Fruit fly (Drosophila melanogaster) whole organism, embryonic: ENCODE data around the gene CG32079.

Experiments used
- Atf6 ChIP-seq: fragments of 200-800 bp; sonication (Bioruptor generic); IDR thresholded peaks from 2 replicates; pipeline ENCODE4 v1.3.6; 2022; ENCODE audit warnings: missing biosample characterization, missing genetic modification characterization
- CG10147 ChIP-seq: fragments of 200-800 bp; sonication (Bioruptor generic); optimal IDR thresholded peaks from 2 replicates; lab custom pipeline; 2019; ENCODE audit warnings: missing biosample characterization, mild to moderate bottlenecking, missing genetic modification characterization, moderate library complexity
- CG10267 ChIP-seq: fragments of 200-800 bp; sonication (Bioruptor generic); optimal IDR thresholded peaks from 2 replicates; lab custom pipeline; 2018; ENCODE audit warnings: missing biosample characterization, mild to moderate bottlenecking, missing genetic modification characterization, moderate library complexity
- CG12071 ChIP-seq: fragments of 200-800 bp; sonication (Bioruptor generic); optimal IDR thresholded peaks from 3 replicates; lab custom pipeline; 2018; ENCODE audit warnings: missing biosample characterization, mild to moderate bottlenecking, missing genetic modification characterization
- CG12659 ChIP-seq: fragments of 200-800 bp; sonication (Bioruptor generic); optimal IDR thresholded peaks from 3 replicates; lab custom pipeline; 2017; ENCODE audit warnings: mild to moderate bottlenecking, missing biosample characterization, missing genetic modification reagents, missing genetic modification characterization
- CG12942 ChIP-seq: fragments of 200-800 bp; sonication (Bioruptor generic); optimal IDR thresholded peaks from 3 replicates; lab custom pipeline; 2016; ENCODE audit warnings: missing biosample characterization, missing genetic modification characterization
- CG13296 ChIP-seq: fragments of 200-800 bp; sonication (Bioruptor generic); optimal IDR thresholded peaks from 3 replicates; lab custom pipeline; 2018; ENCODE audit warnings: missing biosample characterization, mild to moderate bottlenecking, missing genetic modification characterization
- CG30431 ChIP-seq: fragments of 200-800 bp; sonication (Bioruptor generic); optimal IDR thresholded peaks from 2 replicates; lab custom pipeline; 2017; ENCODE audit warnings: missing biosample characterization, missing genetic modification characterization
- CG3163 ChIP-seq: fragments of 200-800 bp; sonication (Bioruptor generic); optimal IDR thresholded peaks from 3 replicates; lab custom pipeline; 2016; ENCODE audit warnings: missing biosample characterization, missing genetic modification characterization
- CG3847 ChIP-seq: fragments of 200-800 bp; sonication (Bioruptor generic); IDR thresholded peaks from 2 replicates; pipeline ENCODE4 v1.3.6; 2022; ENCODE audit warnings: missing biosample characterization, missing genetic modification characterization
- CG4707 ChIP-seq: fragments of 200-800 bp; sonication (Bioruptor generic); optimal IDR thresholded peaks from 2 replicates; lab custom pipeline; 2018; ENCODE audit warnings: missing biosample characterization, mild to moderate bottlenecking, missing genetic modification characterization, moderate library complexity
- CG6175 ChIP-seq: fragments of 200-800 bp; sonication (Bioruptor generic); IDR thresholded peaks from 3 replicates; pipeline ENCODE4 v1.3.6; 2022; ENCODE audit warnings: missing biosample characterization, missing genetic modification characterization
- CG6272 ChIP-seq: fragments of 200-800 bp; sonication (Bioruptor generic); IDR thresholded peaks from 2 replicates; pipeline ENCODE4 v1.3.6; 2022; ENCODE audit warnings: missing biosample characterization, missing genetic modification characterization
- CG6654 ChIP-seq: fragments of 200-800 bp; sonication (Bioruptor generic); optimal IDR thresholded peaks from 2 replicates; lab custom pipeline; 2017; ENCODE audit warnings: missing biosample characterization, mild to moderate bottlenecking, missing genetic modification characterization
- CG6683 ChIP-seq: fragments of 200-800 bp; sonication (Bioruptor generic); optimal IDR thresholded peaks from 2 replicates; lab custom pipeline; 2017; ENCODE audit warnings: missing biosample characterization, mild to moderate bottlenecking, missing genetic modification characterization, missing genetic modification reagents
- CG7556 ChIP-seq: fragments of 200-800 bp; sonication (Bioruptor generic); optimal IDR thresholded peaks from 2 replicates; lab custom pipeline; 2017; ENCODE audit warnings: missing biosample characterization, mild to moderate bottlenecking, missing genetic modification characterization
- CG8290 ChIP-seq, 3 experiments: fragments of 200-800 bp; sonication (Bioruptor generic); optimal IDR thresholded peaks; 2 replicates each; lab custom pipeline; 2016 to 2019; ENCODE audit warnings: missing biosample characterization in 3 of 3, missing genetic modification characterization in 3 of 3, mild to moderate bottlenecking in 2 of 3, moderate library complexity in 1 of 3
- CG8765 ChIP-seq: fragments of 200-800 bp; sonication (Bioruptor generic); IDR thresholded peaks from 2 replicates; pipeline ENCODE4 v1.3.6; 2022; ENCODE audit warnings: missing biosample characterization, missing genetic modification characterization
- CG9727 ChIP-seq: fragments of 200-800 bp; sonication (Bioruptor generic); optimal IDR thresholded peaks from 3 replicates; lab custom pipeline; 2017; ENCODE audit warnings: missing biosample characterization, mild to moderate bottlenecking, missing genetic modification characterization
- CG9932 ChIP-seq: fragments of 200-800 bp; sonication (Bioruptor generic); IDR thresholded peaks from 2 replicates; pipeline ENCODE4 v1.3.6; 2022; ENCODE audit warnings: missing biosample characterization, missing genetic modification characterization
- CHES-1-like ChIP-seq: fragments of 200-800 bp; sonication (Bioruptor generic); optimal IDR thresholded peaks from 2 replicates; lab custom pipeline; 2016; ENCODE audit warnings: missing biosample characterization, missing genetic modification characterization
- Dbx ChIP-seq: fragments of 200-800 bp; sonication (Bioruptor generic); IDR thresholded peaks from 3 replicates; pipeline ENCODE4 v1.3.6; 2022; ENCODE audit warnings: missing biosample characterization, missing genetic modification characterization
- Dip3 ChIP-seq: fragments of 200-800 bp; sonication (Bioruptor generic); optimal IDR thresholded peaks from 3 replicates; lab custom pipeline; 2016; ENCODE audit warnings: missing biosample characterization, missing genetic modification characterization
- Drgx ChIP-seq: fragments of 200-800 bp; sonication (Bioruptor generic); IDR thresholded peaks from 2 replicates; pipeline ENCODE4 v1.3.6; 2022; ENCODE audit warnings: missing biosample characterization, missing genetic modification characterization
- Fer2 ChIP-seq: fragments of 200-800 bp; sonication (Bioruptor generic); optimal IDR thresholded peaks from 2 replicates; lab custom pipeline; 2018; ENCODE audit warnings: missing biosample characterization, mild to moderate bottlenecking, missing genetic modification characterization, moderate library complexity
- Gug ChIP-seq: fragments of 200-800 bp; sonication (Bioruptor generic); IDR thresholded peaks from 4 replicates; pipeline ENCODE4 v1.3.6; 2022; ENCODE audit warnings: missing biosample characterization, missing genetic modification characterization
- HmgZ ChIP-seq: fragments of 200-800 bp; sonication (Bioruptor generic); optimal IDR thresholded peaks from 2 replicates; lab custom pipeline; 2018; ENCODE audit warnings: missing biosample characterization, mild to moderate bottlenecking, missing genetic modification characterization
- Lhr ChIP-seq: fragments of 200-800 bp; sonication (Bioruptor generic); optimal IDR thresholded peaks from 3 replicates; lab custom pipeline; 2017; ENCODE audit warnings: mild to moderate bottlenecking, missing biosample characterization, missing genetic modification reagents, missing genetic modification characterization
- Med ChIP-seq: fragments of 200-800 bp; sonication (Bioruptor generic); peaks from one replicate; lab custom pipeline; 2016; ENCODE audit warnings: missing biosample characterization, missing genetic modification characterization, mild to moderate bottlenecking, inconsistent platforms, moderate library complexity
- Mrtf ChIP-seq: fragments of 200-800 bp; sonication (Bioruptor generic); IDR thresholded peaks from 3 replicates; pipeline ENCODE4 v1.3.6; 2022; ENCODE audit warnings: missing biosample characterization, missing genetic modification characterization
- NFAT ChIP-seq: fragments of 200-800 bp; sonication (Bioruptor generic); IDR thresholded peaks from 2 replicates; pipeline ENCODE4 v1.3.6; 2022; ENCODE audit warnings: missing biosample characterization, missing genetic modification characterization
- PHDP ChIP-seq: fragments of 200-800 bp; sonication (Bioruptor generic); optimal IDR thresholded peaks from 3 replicates; lab custom pipeline; 2018; ENCODE audit warnings: missing biosample characterization, mild to moderate bottlenecking, missing genetic modification characterization, moderate library complexity
- Pdp1 ChIP-seq, 2 experiments: fragments of 200-800 bp; sonication (Bioruptor generic); optimal IDR thresholded peaks; 3 replicates each; lab custom pipeline; 2016; ENCODE audit warnings: missing biosample characterization in 2 of 2, missing genetic modification characterization in 2 of 2, mild to moderate bottlenecking in 1 of 2, moderate library complexity in 1 of 2
- Tbp ChIP-seq: fragments of >200 bp; optimal IDR thresholded peaks from 2 replicates; lab custom pipeline; 2018; ENCODE audit warnings: missing biosample characterization, missing genetic modification characterization
- Trl ChIP-seq, 3 experiments: fragments of >200 bp in 2 of 3; fragments of 200-800 bp in 1 of 3; sonication (Bioruptor generic) in 1 of 3; optimal IDR thresholded peaks; 2 replicates in 1 of 3; 3 replicates in 2 of 3; lab custom pipeline; 2016 to 2017; ENCODE audit warnings: missing biosample characterization in 1 of 3, missing genetic modification characterization in 1 of 3
- ato ChIP-seq: fragments of 200-800 bp; sonication (Bioruptor generic); IDR thresholded peaks from 2 replicates; pipeline ENCODE4 v1.3.6; 2022; ENCODE audit warnings: missing biosample characterization, missing genetic modification characterization; ENCODE audit not compliant: partially characterized antibody
- crp ChIP-seq, 2 experiments: fragments of 200-800 bp; sonication (Bioruptor generic); optimal IDR thresholded peaks; 2 replicates in 1 of 2; 3 replicates in 1 of 2; lab custom pipeline; 2017; ENCODE audit warnings: missing biosample characterization in 2 of 2, missing genetic modification characterization in 2 of 2, mild to moderate bottlenecking in 1 of 2, moderate library complexity in 1 of 2
- cwo ChIP-seq: fragments of 200-800 bp; sonication (Bioruptor generic); optimal IDR thresholded peaks from 3 replicates; lab custom pipeline; 2017; ENCODE audit warnings: missing biosample characterization, missing genetic modification characterization, mild to moderate bottlenecking, moderate library complexity, missing genetic modification reagents
- dmrt11E ChIP-seq: fragments of 200-800 bp; sonication (Bioruptor generic); optimal IDR thresholded peaks from 3 replicates; lab custom pipeline; 2018; ENCODE audit warnings: missing biosample characterization, mild to moderate bottlenecking, missing genetic modification characterization, moderate library complexity
- dysf ChIP-seq: fragments of 200-800 bp; sonication (Bioruptor generic); IDR thresholded peaks from 3 replicates; pipeline ENCODE4 v1.3.6; 2022; ENCODE audit warnings: missing biosample characterization, missing genetic modification characterization
- ftz-f1 ChIP-seq: fragments of 200-800 bp; sonication (Bioruptor generic); optimal IDR thresholded peaks from 2 replicates; lab custom pipeline; 2016; ENCODE audit warnings: missing biosample characterization, missing genetic modification characterization
- hbn ChIP-seq: fragments of 200-800 bp; sonication (Bioruptor generic); IDR thresholded peaks from 2 replicates; pipeline ENCODE4 v1.3.6; 2022; ENCODE audit warnings: missing biosample characterization, missing genetic modification characterization; ENCODE audit not compliant: partially characterized antibody
- lab ChIP-seq: fragments of 200-800 bp; sonication (Bioruptor generic); optimal IDR thresholded peaks from 3 replicates; lab custom pipeline; 2017; ENCODE audit warnings: missing biosample characterization, missing genetic modification characterization, mild to moderate bottlenecking, moderate library complexity, missing genetic modification reagents
- luna ChIP-seq: fragments of 200-800 bp; sonication (Bioruptor generic); optimal IDR thresholded peaks from 2 replicates; lab custom pipeline; 2016; ENCODE audit warnings: missing biosample characterization, missing genetic modification characterization
- onecut ChIP-seq: fragments of 200-800 bp; sonication (Bioruptor generic); IDR thresholded peaks from 2 replicates; pipeline ENCODE4 v1.3.6; 2022; ENCODE audit warnings: missing biosample characterization, missing genetic modification characterization
- toy ChIP-seq: fragments of 200-800 bp; sonication (Bioruptor generic); IDR thresholded peaks from 2 replicates; pipeline ENCODE4 v1.3.6; 2022; ENCODE audit warnings: missing biosample characterization, missing genetic modification characterization
- vvl ChIP-seq: fragments of 200-800 bp; sonication (Bioruptor generic); IDR thresholded peaks from 2 replicates; pipeline ENCODE4 v1.3.6; 2022; ENCODE audit warnings: missing biosample characterization, missing genetic modification characterization
- wor ChIP-seq: fragments of 200-800 bp; sonication (Bioruptor generic); IDR thresholded peaks from 2 replicates; pipeline ENCODE4 v1.3.6; 2022; ENCODE audit warnings: missing biosample characterization, missing genetic modification characterization
- zen2 ChIP-seq: fragments of 200-800 bp; sonication (Bioruptor generic); IDR thresholded peaks from 3 replicates; pipeline ENCODE4 v1.3.6; 2022; ENCODE audit warnings: missing biosample characterization, missing genetic modification characterization; ENCODE audit not compliant: partially characterized antibody

CG32079 gene

DNA sequence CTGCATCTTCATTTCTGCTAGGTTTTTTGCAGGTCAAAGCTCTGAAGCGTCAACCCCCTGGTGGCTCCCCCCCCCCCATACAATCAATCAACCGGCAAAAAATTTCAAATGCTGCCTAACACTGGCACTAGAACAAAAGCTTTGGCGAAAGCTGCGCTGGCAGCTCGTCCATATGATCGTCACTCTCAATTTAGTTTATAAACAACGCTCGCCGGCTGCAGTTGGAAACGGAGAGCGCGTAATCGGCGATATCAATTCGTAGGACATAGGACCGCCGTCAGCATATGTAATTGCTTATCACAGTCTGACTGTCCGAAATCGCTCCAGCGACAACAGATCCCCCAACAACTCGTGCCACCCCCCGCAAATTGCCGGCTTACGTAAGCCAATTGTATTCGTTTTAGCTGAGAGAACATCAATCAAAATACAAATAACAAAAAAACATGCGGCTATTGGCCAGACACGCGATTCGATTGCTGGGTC, 45.1 kb downstream of the CG32079 start, which contains the start of gene Mocs1 (continued):
- TF ChIP-seq CG4707 (GFP tag; lab: Kevin White, UChicago) (no peak), Drgx (GFP tag; lab: Robert Waterston, UW) (peak; percentile 53), onecut (GFP tag; lab: Robert Waterston, UW) (no peak), PHDP (peak; percentile 2), CG9727 (GFP tag; lab: Kevin White, UChicago) (no peak), CG6683 (GFP tag; lab: Kevin White, UChicago) (peak; percentile 2), CG3847 (GFP tag; lab: Robert Waterston, UW) (peak; percentile 25; the same call in 1 of the 2 replicates), toy (GFP tag; lab: Robert Waterston, UW) (no peak), vvl (GFP tag; lab: Robert Waterston, UW) (0 out of 2 replicates have a peak, but pooled peaks have one; percentile 8), CG12942 (GFP tag; lab: Kevin White, UChicago) (no peak), CG6272 (GFP tag; lab: Robert Waterston, UW) (no peak), CG13296 (GFP tag; lab: Kevin White, UChicago) (peak; percentile 5), lab (peak; percentile 68), CG7556 (no peak), dmrt11E (tag; lab: Kevin White, UChicago) (no peak), Atf6 (GFP tag; lab: Robert Waterston, UW) (0 out of 2 replicates have a peak, but pooled peaks have one; percentile 43), ftz-f1 (peak; percentile 40), dysf (no peak; the same call in 2 of the 3 replicates), CG10267 (peak; percentile 24), zen2 (GFP tag; lab: Robert Waterston, UW) (no peak), wor (no peak), CG3163 (GFP tag; lab: Kevin White, UChicago) (no peak), hbn (0 out of 2 replicates have a peak, but pooled peaks have one; percentile 34), Med (GFP tag; lab: Kevin White, UChicago) (peak; percentile 75), Pdp1 (GFP tag; optimal IDR thresholded peaks at IDR 0.05; lab: Kevin White, UChicago) (peak in 1 of 2 experiments; percentile 96), CG6654 (no peak), Trl (optimal IDR thresholded peaks at IDR 0.05; lab: Kevin White, UChicago) (peak in 1 of 2 experiments; percentile 6), Trl (GFP tag; optimal IDR thresholded peaks at IDR 0.05; lab: Kevin White, UChicago) (no peak), Lhr (GFP tag; lab: Kevin White, UChicago) (no peak), CG30431 (GFP tag; lab: Kevin White, UChicago) (no peak), CHES-1-like (GFP tag; lab: Kevin White, UChicago) (peak; percentile 15), CG6175 (0 out of 3 replicates have a peak, but pooled peaks have one; percentile 39), Fer2 (tag; lab: Kevin White, UChicago) (no peak), ato (GFP tag; lab: Robert Waterston, UW) (no peak), CG8765 (GFP tag; lab: Robert Waterston, UW) (no peak), CG9932 (GFP tag; lab: Robert Waterston, UW) (peak; percentile 52), Dip3 (GFP tag; lab: Kevin White, UChicago) (no peak), cwo (peak; percentile 40), CG12659 (GFP tag; lab: Kevin White, UChicago) (no peak), CG8290 (GFP tag; optimal IDR thresholded peaks at IDR 0.05; lab: Kevin White, UChicago) (no peak), CG8290 (tag; optimal IDR thresholded peaks at IDR 0.05; lab: Kevin White, UChicago) (peak in 1 of 2 experiments; percentile 45), Gug (GFP tag; lab: Robert Waterston, UW) (no peak), CG12071 (no peak), crp (GFP tag; optimal IDR thresholded peaks at IDR 0.05; lab: Kevin White, UChicago) (peak in 1 of 2 experiments; percentile 77), NFAT (GFP tag; lab: Robert Waterston, UW) (peak; percentile 23; the same call in 1 of the 2 replicates), Tbp (GFP tag; lab: Kevin White, UChicago) (no peak), Mrtf (GFP tag; lab: Robert Waterston, UW) (peak; percentile 13; the same call in 1 of the 3 replicates), HmgZ (peak; percentile 38), luna (GFP tag; lab: Kevin White, UChicago) (no peak), Dbx (GFP tag; lab: Robert Waterston, UW) (peak; percentile 32; the same call in 1 of the 3 replicates), CG10147 (no peak)
